Fruit fly (Drosophila melanogaster): Measurements from ENCODE around the gene Ref1.

Ref1 gene

DNA sequence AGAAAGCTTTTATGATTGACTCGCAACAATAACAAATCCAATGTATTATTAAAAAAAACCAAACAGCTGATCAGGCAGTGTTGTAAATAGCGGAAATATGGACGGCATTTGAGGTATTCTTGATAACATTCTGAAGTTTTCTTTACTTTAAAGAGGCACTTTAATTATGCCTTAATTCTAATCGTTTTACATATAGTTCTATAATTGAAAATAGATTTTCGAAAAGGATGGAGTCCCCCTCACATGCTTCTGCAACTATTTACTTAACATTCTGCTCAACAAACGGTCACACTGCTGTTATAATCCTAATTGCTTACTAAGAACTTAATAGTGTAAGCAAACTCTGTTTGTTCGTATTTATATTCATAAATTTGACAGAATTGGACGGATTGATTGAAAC lies 47.8 kb upstream of the Ref1 start, which contains the start of gene CG10068 (continued):
- TF ChIP-seq CG17361 (GFP tag; IDR thresholded peaks at IDR 0.05) (peak; percentile 90), CG7786 (GFP tag; optimal IDR thresholded peaks at IDR 0.05) (peak; percentile 81), hkb (optimal IDR thresholded peaks at IDR 0.05) (no peak), hkb (GFP tag; IDR thresholded peaks at IDR 0.05) (peak; percentile 95), CG14965 (GFP tag; optimal IDR thresholded peaks at IDR 0.05; ENCODE audit: borderline replicate concordance) (peak; percentile 39), NFAT (GFP tag; IDR thresholded peaks at IDR 0.05) (peak; percentile 83), Dll (GFP tag; IDR thresholded peaks at IDR 0.05; ENCODE audit: partially characterized antibody) (peak; percentile 57; the same call in 2 of the 4 replicates), pros (GFP tag; optimal IDR thresholded peaks at IDR 0.05) (peak; percentile 23), Abd-B (GFP tag; optimal IDR thresholded peaks at IDR 0.05) (peak; percentile 86), z (GFP tag; IDR thresholded peaks at IDR 0.05) (peak; percentile 66; the same call in 2 of the 3 replicates), bigmax (GFP tag; optimal IDR thresholded peaks at IDR 0.05) (peak; percentile 18), Tbp (GFP tag; optimal IDR thresholded peaks at IDR 0.05) (no peak), CG5245 (GFP tag; optimal IDR thresholded peaks at IDR 0.05) (peak; percentile 85), mld (GFP tag; IDR thresholded peaks at IDR 0.05; ENCODE audit: partially characterized antibody) (no peak), CG12659 (GFP tag; optimal IDR thresholded peaks at IDR 0.05) (peak; percentile 93), CG17385 (GFP tag; optimal IDR thresholded peaks at IDR 0.05) (peak; percentile 84), CG18011 (GFP tag; optimal IDR thresholded peaks at IDR 0.05) (peak; percentile 77), CG6654 (GFP tag; optimal IDR thresholded peaks at IDR 0.05) (peak; percentile 56), sisA (GFP tag; IDR thresholded peaks at IDR 0.05) (peak; percentile 78), CG6854 (GFP tag; optimal IDR thresholded peaks at IDR 0.05) (peak; percentile 77), cg (GFP tag; optimal IDR thresholded peaks at IDR 0.05) (no peak), CG3726 (GFP tag; IDR thresholded peaks at IDR 0.05) (peak; percentile 89), salm (tag; optimal IDR thresholded peaks at IDR 0.05) (peak; percentile 75), CG13123 (GFP tag; optimal IDR thresholded peaks at IDR 0.05) (peak; percentile 74), jumu (GFP tag; optimal IDR thresholded peaks at IDR 0.05) (peak; percentile 83), nerfin-2 (GFP tag; IDR thresholded peaks at IDR 0.05; ENCODE audit: partially characterized antibody) (no peak), Sox100B (GFP tag; optimal IDR thresholded peaks at IDR 0.05) (peak; percentile 79), so (GFP tag; IDR thresholded peaks at IDR 0.05) (peak; percentile 90), slbo (GFP tag; IDR thresholded peaks at IDR 0.05) (peak; percentile 88), Ssrp (tag; optimal IDR thresholded peaks at IDR 0.05) (peak; percentile 80), CG4730 (GFP tag; IDR thresholded peaks at IDR 0.05) (peak; percentile 82), vnd (GFP tag; IDR thresholded peaks at IDR 0.05; ENCODE audit: partially characterized antibody) (no peak), CG8924 (tag; optimal IDR thresholded peaks at IDR 0.05) (peak; percentile 96), Xbp1 (GFP tag; optimal IDR thresholded peaks at IDR 0.05) (peak; percentile 89)

DNA sequence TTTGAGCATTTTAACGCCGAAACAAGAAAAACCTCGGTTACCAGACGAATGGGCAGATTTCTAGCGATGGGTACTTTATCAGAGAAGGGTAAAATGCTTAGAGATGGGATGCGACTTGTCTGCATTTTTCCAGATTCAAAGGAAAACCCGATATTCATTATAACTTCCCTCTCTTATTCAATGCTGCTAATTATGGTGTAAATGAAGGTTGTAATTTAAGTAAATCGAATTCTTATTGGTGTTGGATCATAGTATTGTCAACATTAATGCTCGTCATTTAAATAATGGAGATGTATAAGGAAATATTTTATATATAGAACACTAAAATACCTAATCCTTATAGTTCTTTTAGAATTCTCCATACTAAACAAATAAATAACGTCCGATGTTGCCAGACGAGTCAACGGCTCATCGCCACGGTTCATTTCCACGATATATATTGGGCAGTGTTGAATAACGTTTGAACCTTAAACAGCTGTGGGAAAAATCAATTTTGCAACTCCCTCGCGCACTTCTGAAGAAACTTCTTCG lies 44.0 kb upstream of the Ref1 start, which contains the start of the genes Alh and CG10098:
Gene Alh (minus strand): TSS at position 77 of the 531 bp plus-strand sequence.
Gene CG10098 (plus strand): TSS at position 440 of the 531 bp plus-strand sequence.
- TF ChIP-seq CG1233 (GFP tag; optimal IDR thresholded peaks at IDR 0.05) (peak; percentile 74), Blimp-1 (GFP tag; optimal IDR thresholded peaks at IDR 0.05) (peak; percentile 63), CG16863 (GFP tag; optimal IDR thresholded peaks at IDR 0.05) (peak; percentile 78), CG4707 (GFP tag; optimal IDR thresholded peaks at IDR 0.05) (no peak), Lhr (GFP tag; optimal IDR thresholded peaks at IDR 0.05) (peak; percentile 88), CG16813 (GFP tag; IDR thresholded peaks at IDR 0.05; ENCODE audit: partially characterized antibody) (peak; percentile 82), HHEX (GFP tag; optimal IDR thresholded peaks at IDR 0.05) (peak; percentile 79), CG13296 (GFP tag; optimal IDR thresholded peaks at IDR 0.05) (peak; percentile 43), slp2 (GFP tag; optimal IDR thresholded peaks at IDR 0.05) (peak; percentile 78), BEAF-32 (GFP tag; optimal IDR thresholded peaks at IDR 0.05) (peak; percentile 96), maf-S (GFP tag; optimal IDR thresholded peaks at IDR 0.05) (peak; percentile 74), CG17568 (GFP tag; optimal IDR thresholded peaks at IDR 0.05) (peak; percentile 26), CG13775 (GFP tag; optimal IDR thresholded peaks at IDR 0.05) (peak; percentile 93), nmo (GFP tag; optimal IDR thresholded peaks at IDR 0.05) (peak; percentile 89), nerfin-1 (tag; optimal IDR thresholded peaks at IDR 0.05) (no peak), Sox100B (GFP tag; optimal IDR thresholded peaks at IDR 0.05) (peak; percentile 72), Dad (GFP tag; optimal IDR thresholded peaks at IDR 0.05) (peak; percentile 83), CTCF (GFP tag; optimal IDR thresholded peaks at IDR 0.05) (no peak)

Data from whole organism, embryonic.